Fruit fly (Drosophila melanogaster): ENCODE data around the gene CG42634.

Gene CG42634

dm6 chr2L:18008653-18009052 is 918 bp downstream of the CG42634 start, which contains the start of gene CG31740:
Gene CG31740, plus strand, starts transcription at chr2L:18008953.
- TF ChIP-seq CTCF (optimal IDR thresholded peaks at IDR 0.05) (no peak), CG8478 (optimal IDR thresholded peaks at IDR 0.05) (no peak)

dm6 chr2L:18009672-18010071 is 1.9 kb downstream of the CG42634 start:
- no peak for TF ChIP-seq CG8478 (optimal IDR thresholded peaks at IDR 0.05)
- TF ChIP-seq CTCF (optimal IDR thresholded peaks at IDR 0.05) = no peak

DNA sequence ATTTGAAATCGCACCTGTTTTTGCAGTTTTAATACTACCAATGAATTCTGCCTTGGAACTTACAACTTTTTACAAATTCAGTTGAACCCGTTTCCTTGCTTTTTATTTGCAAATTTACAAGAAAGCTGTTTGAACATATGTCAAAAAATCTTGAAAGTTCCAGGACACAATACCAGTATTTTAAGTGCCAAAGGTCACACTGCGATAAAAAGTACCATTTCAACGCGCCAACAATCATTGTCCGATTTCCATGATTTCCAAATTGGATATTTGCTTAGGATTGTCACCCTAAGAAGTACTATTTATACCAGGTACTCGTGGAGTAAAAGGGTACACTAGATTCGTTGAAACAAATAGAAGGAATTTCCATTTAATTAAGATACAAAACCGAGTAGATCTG is 3.6 kb downstream of the CG42634 start, which contains the start of gene elfless:
TSS of gene elfless (minus strand) at position 101 of the 400 bp plus-strand sequence.
- TF ChIP-seq CTCF (optimal IDR thresholded peaks at IDR 0.05) (no peak), CG8478 (optimal IDR thresholded peaks at IDR 0.05) (no peak)

DNA sequence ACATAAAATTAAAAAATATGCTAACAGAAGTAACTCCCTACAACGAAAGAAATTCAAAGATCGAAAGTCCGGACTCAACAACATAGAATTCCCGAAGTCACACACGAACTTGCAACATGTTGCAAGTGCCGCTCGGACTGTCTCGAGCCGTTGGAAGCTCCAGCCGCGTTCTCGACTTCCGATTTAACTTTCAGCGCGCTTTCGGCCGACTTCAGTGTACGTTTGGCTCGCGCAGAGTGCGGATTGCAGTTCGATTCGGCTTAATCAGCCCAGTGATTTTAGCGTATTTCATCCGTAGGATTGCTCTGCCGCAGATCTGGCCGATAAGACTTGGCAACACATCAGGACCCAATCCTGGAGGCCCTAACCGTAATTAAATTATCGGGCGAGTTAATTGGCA is 4.4 kb downstream of the CG42634 start, which contains the start of gene rdo:
TSS of gene rdo (plus strand) at position 213 of the 400 bp plus-strand sequence.
- TF ChIP-seq CG8478 (optimal IDR thresholded peaks at IDR 0.05) = no peak
- TF ChIP-seq CTCF (optimal IDR thresholded peaks at IDR 0.05) = no peak

- TF ChIP-seq CTCF (optimal IDR thresholded peaks at IDR 0.05) (peak; percentile 79 to 80), CG8478 (optimal IDR thresholded peaks at IDR 0.05) (no peak)
Measured at dm6 chr2L:18032741-18033140, 25.0 kb downstream of the CG42634 start.

Data from S2 (cell line).